Worm (Caenorhabditis elegans): ENCODE results near the gene T14B4.20.

The T14B4.20 gene

DNA sequence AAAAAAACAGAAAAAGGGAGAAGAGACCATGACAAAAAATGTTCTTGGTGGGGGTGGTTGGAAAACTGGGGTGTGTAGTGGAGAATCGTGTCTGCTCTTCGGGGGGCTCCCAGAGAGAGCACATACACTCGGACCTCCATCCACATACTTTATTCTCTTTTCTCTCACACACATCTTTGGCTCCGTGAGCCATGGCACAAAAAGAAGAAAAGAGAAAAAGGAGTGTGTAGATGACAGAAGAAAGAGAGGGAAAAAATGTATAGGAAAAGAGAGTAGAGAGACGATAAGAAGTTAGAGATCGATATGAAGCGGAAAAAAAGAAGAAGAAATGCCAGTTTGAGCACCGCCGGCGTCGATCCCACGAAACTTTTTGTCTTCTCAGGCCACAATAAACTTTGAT, 7.7 kb upstream of the T14B4.20 start:
- TF ChIP-seq unc-62 (GFP tag; optimal IDR thresholded peaks at IDR 0.05), result no peak

DNA sequence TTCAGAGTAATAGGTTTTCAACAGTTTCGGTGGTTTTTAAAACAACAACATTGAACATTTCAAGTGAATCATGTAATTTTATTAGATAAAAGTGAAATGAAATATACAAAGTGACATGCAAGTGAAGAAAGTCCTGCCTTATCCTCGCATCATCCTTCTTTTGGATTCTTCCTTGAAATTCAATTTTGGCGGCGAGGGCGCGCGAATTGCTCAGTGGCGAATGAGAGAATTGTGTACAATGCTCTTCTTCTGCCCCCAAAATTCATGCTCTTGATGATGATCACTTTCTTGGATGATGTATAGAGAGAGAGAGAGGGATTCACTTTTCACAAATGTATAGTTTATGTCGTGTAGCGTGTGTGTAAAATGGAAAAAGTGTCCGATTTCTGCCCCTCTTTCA, 7.0 kb upstream of the T14B4.20 start:
- no peak for TF ChIP-seq unc-62 (GFP tag; optimal IDR thresholded peaks at IDR 0.05)

DNA sequence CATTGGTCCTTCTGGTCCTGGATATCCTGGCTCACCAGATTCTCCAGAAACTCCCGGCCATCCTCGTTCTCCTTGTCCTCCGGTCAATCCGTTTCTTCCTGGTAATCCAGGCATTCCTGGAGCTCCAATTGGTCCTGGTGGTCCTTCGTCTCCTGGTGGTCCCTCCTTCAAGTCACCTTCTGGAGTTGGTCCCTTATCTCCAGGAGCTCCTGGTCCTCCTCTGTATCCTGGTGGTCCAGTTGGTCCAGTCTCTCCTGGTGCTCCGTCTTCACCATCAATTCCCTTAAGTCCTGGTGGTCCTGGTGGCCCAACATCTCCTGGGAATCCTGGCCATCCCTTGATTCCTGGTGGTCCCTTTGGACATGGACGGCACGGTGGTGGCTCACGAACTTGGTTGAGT, 6.1 kb upstream of the T14B4.20 start:
- no peak for TF ChIP-seq unc-62 (GFP tag; optimal IDR thresholded peaks at IDR 0.05)

DNA sequence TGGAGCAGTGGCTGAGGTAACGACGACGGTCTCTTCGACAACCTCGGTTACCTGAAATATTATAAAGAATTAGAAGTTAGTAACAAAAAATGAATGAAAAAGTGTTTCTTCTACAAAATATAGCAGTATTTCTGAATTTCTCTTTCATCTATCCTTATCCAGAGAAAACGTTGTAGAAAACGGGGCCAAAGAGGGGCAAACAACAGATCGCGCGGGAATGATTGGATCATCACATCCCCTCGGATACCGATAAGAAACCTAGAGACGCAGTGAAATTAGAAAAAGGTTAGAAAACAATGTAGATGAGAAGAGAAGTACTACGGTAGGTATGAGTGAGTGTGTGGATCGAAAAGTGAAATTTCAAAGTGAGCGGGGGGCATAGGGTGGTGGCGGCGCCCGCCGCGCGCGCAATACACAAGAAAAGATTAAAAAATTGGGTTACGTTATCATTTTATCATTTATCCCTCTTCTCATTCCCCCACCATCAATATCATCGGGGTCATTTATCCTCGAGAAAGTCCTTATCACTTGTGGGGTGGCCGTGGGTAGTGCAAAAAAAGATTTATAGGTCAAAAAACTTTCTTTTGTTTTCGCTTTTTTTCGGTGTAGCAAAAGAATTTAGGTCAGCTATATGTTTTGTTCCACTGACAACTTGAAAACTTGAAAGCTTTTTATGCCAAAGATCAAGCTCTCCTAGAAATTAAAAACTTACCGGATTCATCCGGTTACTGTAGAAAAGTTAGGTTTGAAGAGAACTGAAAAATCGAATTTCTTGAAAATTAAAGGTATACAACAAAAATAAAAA, 4.3 kb upstream of the T14B4.20 start, which contains the start of the genes dpy-10 and T14B4.19:
Gene dpy-10, minus strand, starts transcription at position 51 of the 805 bp plus-strand sequence.
Gene T14B4.19, minus strand, starts transcription at position 755 of the 805 bp plus-strand sequence.
- no peak for TF ChIP-seq unc-62 (GFP tag; optimal IDR thresholded peaks at IDR 0.05)

DNA sequence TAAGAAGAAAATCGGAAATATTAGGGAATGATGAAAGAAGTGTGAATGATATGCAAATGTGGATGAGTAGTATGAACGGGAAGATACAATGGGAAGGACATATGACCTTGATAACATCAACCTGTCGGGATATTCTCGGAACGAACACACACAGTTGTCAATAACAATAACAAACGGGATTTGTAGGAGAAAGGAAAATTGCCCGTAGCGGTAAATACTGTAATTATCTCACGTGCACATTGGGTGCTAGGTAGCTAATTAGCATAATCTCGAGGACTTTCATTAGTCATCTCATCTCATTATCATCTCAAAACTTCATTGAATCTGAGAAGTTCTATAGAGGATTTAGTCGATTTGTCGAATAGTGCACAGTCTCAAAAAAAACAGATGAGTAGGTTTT, 3.7 kb upstream of the T14B4.20 start:
- no peak for TF ChIP-seq unc-62 (GFP tag; optimal IDR thresholded peaks at IDR 0.05)

DNA sequence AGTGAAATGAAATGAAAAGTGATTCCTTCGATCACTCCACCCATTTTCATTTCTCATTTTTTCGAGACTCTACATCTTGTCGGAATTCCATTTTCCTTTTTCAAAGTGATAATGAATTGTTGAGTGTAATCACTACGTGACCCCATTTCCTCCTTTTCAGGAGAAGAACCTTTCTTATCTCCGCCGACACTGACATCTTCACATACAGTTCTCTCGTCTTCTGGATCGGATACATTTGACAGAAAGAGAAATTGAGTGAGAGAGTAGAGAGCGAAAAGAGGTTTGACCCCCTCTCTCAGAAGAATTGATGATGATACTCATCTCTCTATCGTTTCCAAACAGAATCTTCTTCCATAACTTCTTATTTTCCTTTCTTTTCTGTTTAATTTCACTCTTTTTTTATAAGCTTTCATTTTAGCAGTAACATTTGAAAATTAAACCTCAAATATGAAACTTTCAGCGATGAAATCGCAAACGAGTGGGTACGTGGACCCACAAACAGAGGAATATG, 2.8 kb upstream of the T14B4.20 start, which contains the start of gene dpy-2:
Gene dpy-2, plus strand, starts transcription at position 461 of the 511 bp plus-strand sequence.
- no peak for TF ChIP-seq unc-62 (GFP tag; optimal IDR thresholded peaks at IDR 0.05)

DNA sequence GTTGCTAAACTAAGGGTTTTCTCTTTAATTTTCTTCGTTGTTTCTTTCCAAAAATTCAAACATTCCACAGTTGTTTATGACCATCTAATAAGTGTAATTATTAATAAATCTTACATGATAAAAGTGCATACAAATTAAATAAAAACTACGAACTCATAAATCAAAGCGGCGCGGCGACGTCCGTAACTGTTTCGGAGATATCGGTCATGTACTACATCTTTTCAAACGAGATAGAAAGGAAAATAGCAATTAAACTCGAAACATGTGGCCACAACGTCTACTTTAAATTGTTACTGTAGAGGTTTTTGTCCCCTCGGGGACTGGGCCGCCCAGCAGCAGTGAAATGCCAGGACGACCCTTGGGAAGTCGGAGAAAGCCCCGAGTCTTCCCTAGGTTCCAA, 848 bp upstream of the T14B4.20 start:
- no peak for TF ChIP-seq unc-62 (GFP tag; optimal IDR thresholded peaks at IDR 0.05)

DNA sequence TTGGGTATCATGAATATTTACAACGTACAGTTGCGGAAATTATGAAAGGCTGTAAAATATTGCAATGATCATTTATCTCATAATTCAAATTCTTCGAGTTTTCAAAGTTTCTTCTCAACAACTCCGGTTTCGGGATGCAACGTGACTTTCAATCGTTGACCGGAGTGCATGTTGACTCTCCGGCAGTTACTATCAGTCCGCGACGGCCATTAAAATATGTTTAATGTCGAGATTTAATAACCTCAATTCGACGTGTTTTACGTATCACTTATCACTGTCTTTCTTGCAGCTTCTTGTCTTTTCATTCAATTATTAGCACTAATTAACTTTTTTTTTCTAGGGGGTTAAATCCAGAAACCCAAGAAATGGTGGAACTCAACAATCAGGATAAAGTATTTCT, 1.5 kb downstream of the T14B4.20 start, which contains the start of gene tsp-10:
Gene tsp-10, plus strand, starts transcription at position 366 of the 400 bp plus-strand sequence.
- no peak for TF ChIP-seq unc-62 (GFP tag; optimal IDR thresholded peaks at IDR 0.05)

DNA sequence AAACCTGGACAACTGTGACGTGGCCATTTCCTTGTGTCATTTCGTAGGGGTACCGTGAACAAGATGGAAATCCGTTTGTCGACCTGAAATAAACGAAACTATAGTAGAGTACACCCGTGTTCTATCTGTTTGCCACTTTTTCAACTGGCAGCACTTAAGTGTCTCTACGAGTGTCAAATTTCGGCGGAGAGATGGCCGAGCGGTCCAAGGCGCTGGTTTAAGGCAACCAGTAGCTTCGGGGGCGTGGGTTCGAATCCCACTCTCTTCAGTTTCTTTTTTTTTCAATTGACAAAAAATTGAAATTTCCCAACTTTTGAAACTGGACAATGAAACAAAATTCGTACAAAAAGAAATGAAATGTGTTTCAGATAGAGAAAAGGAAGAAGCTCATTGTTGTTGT, 4.9 kb downstream of the T14B4.20 start:
- no peak for TF ChIP-seq unc-62 (GFP tag; optimal IDR thresholded peaks at IDR 0.05)

DNA sequence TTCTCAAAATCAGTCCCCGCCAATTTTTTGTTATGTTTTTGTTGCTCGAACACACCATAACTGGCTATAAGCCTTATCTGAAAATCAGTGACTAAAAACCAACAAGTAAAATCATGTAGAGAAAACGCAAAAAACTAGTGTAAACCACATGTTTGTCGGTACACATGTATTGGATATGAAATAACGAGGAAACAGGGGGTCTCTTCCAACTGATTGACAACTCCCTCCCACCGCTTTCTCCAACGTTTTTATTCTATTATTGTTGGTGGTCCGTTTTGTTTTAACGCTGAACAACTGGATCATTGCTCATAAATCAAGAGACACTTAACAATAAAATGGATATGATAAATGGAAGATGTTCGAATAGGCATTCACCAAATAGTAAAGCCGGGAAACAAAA, 10.1 kb downstream of the T14B4.20 start:
- no peak for TF ChIP-seq unc-62 (GFP tag; optimal IDR thresholded peaks at IDR 0.05)

DNA sequence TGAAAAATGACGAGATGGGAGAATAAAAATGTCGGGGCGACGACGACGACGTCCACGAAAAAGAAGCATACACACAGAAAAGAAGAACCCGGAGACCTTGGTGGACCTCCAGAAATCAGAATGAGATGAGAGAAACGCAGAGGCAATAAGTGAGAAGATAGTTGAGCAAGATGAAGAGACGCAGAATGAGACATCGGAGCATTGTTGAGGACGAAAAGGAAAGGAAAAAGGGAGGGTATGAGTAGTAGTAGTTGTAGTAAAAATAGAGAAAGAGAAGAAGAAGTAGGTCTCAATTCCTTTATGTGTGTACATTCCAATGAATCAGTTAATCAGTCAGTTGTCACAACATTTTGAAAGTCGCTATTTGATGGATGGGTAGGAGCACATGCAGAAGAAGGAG, 12.6 kb downstream of the T14B4.20 start, which contains the start of gene T14B4.8:
Gene T14B4.8, minus strand, starts transcription at position 60 of the 400 bp plus-strand sequence.
- no peak for TF ChIP-seq unc-62 (GFP tag; optimal IDR thresholded peaks at IDR 0.05)

DNA sequence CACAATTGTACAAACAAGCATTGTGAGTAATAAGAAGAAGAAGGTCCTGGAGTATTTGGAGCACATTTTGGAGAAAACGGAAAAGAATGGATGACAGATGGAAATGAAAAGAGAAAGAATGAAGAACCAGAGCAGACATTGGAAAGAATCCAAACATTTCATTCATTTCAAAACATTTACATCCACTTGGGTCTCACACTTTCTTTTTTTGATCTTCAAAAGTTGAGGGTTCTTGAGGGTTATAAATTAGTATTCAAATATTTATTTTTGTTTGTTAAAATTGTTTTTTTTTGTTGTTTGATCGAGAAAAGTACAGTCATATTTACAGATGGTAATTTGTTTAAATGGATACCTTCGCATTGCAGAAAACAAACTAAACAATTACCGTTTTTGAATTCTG, 17.0 kb downstream of the T14B4.20 start, which contains the start of gene T14B4.9:
Gene T14B4.9, minus strand, starts transcription at position 101 of the 400 bp plus-strand sequence.
- TF ChIP-seq unc-62 (GFP tag; optimal IDR thresholded peaks at IDR 0.05), result no peak

DNA sequence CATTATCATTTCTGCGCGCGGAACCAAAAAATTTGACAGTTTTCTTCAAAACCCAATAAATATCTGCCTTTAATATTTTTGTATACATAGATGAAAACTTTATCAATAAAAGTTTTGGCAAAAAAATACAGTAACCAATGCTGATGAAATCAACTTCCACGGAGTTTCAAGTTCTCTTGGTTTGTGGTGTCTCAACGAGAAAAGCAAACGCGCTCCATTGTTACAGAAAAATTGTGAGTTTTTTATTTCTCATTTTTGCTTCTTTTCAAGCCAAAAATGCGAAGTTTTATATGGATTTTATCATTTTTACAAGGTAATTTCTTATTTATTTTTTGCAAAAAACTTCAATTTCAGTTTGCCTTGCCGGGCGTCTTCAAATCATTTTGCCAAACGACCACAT, 18.0 kb downstream of the T14B4.20 start, which contains the start of gene T14B4.3:
Gene T14B4.3, plus strand, starts transcription at position 264 of the 400 bp plus-strand sequence.
- TF ChIP-seq unc-62 (GFP tag; optimal IDR thresholded peaks at IDR 0.05), result no peak

DNA sequence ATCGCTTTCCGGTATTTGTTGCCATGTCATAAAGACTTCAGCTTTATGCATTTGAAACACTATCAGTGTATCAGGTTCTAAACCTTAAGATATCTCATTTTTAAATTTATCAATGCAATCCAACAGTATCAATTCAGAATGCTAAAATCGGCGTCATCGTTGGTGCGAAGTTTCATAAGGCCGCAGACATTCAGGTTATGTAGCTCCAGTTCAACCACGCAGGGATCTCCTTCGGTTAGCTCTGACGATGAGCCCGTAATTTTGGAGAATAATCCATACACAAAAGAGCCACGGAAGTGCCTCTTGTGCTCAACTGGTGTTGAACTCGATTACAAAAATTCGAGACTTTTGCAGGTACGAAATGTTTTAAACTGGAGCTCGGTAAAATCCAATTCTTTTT, 19.4 kb downstream of the T14B4.20 start, which contains the start of gene mrps-18.C:
Gene mrps-18.C, plus strand, starts transcription at position 138 of the 400 bp plus-strand sequence.
- no peak for TF ChIP-seq unc-62 (GFP tag; optimal IDR thresholded peaks at IDR 0.05)

DNA sequence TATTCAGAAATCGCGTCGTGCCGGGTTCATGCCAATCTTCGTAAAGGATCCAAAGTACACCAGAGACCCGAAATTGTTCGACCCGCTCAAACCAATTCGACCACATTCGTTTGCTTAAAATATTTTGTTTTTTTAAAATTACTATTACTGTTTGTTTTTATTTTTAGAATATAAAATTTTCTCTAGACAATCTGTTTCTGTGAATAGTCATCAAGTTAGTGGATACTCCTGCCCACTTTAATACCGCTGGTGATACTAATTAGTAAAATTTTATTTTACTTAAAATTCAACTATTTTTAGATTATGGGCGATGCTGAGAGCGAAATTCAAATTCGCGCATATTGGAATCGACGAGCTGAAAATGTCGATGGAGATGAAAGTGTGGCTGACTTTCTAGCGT, 19.9 kb downstream of the T14B4.20 start, which contains the start of gene T14B4.1:
Gene T14B4.1, plus strand, starts transcription at position 301 of the 400 bp plus-strand sequence.
- no peak for TF ChIP-seq unc-62 (GFP tag; optimal IDR thresholded peaks at IDR 0.05)

DNA sequence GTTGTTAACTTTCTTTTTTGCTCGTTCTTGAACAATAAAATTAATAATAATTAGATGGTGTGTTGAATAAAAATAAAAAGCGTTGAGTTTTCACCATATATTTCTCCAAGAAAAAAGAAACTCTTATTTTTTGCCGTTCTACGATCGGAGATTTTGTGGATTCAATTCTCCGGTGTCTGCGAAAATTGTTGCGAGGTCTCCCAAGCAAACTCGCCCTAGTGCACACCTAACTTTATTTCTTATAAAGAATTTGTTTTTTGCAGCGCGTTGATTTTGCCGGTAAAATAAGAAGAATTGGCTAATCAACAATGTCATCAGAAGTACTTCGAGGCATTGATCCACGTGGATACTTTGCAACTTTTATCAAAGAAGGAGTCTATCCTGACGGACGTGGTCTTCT, 24.7 kb downstream of the T14B4.20 start, which contains the start of gene exos-8:
Gene exos-8, plus strand, starts transcription at position 264 of the 400 bp plus-strand sequence.
- no peak for TF ChIP-seq unc-62 (GFP tag; optimal IDR thresholded peaks at IDR 0.05)

Data from whole organism, dauer.